Fruit fly (Drosophila melanogaster) whole organism, pupa: Measurements from ENCODE around the gene Rh7.
A peak's percentile ranks its signal among the peaks of the same experiment; 100 is the strongest.

ENCODE experiments used
- CG10348 ChIP-seq: fragments of 200-800 bp; sonication (Bioruptor generic); IDR thresholded peaks from 2 replicates; pipeline ENCODE4 v1.3.6; 2022; ENCODE audit warnings: missing biosample characterization, missing genetic modification characterization
- CG12605 ChIP-seq: fragments of 200-800 bp; sonication (Bioruptor generic); IDR thresholded peaks from 2 replicates; pipeline ENCODE4 v1.3.6; 2022; ENCODE audit warnings: missing biosample characterization, missing genetic modification characterization
- CG13204 ChIP-seq: fragments of 200-800 bp; sonication (Bioruptor generic); optimal IDR thresholded peaks from 2 replicates; lab custom pipeline; 2018; ENCODE audit warnings: missing biosample characterization, mild to moderate bottlenecking, missing genetic modification characterization, moderate library complexity
- CG14655 ChIP-seq: fragments of 200-800 bp; sonication (Bioruptor generic); optimal IDR thresholded peaks from 3 replicates; lab custom pipeline; 2017; ENCODE audit warnings: mild to moderate bottlenecking, missing biosample characterization, missing genetic modification reagents, missing genetic modification characterization
- CG15710 ChIP-seq: fragments of 200-800 bp; sonication (Bioruptor generic); optimal IDR thresholded peaks from 2 replicates; lab custom pipeline; 2018; ENCODE audit warnings: missing biosample characterization, mild to moderate bottlenecking, missing genetic modification characterization, moderate library complexity
- CG17806 ChIP-seq: fragments of 200-800 bp; sonication (Bioruptor generic); optimal IDR thresholded peaks from 2 replicates; lab custom pipeline; 2018; ENCODE audit warnings: missing biosample characterization, mild to moderate bottlenecking, missing genetic modification characterization, moderate library complexity
- CG32121 ChIP-seq: fragments of 200-800 bp; sonication (Bioruptor generic); IDR thresholded peaks from 2 replicates; pipeline ENCODE4 v1.3.6; 2022; ENCODE audit warnings: missing biosample characterization, missing genetic modification characterization
- CG34367 ChIP-seq: fragments of 200-800 bp; sonication (Bioruptor generic); optimal IDR thresholded peaks from 2 replicates; lab custom pipeline; 2018; ENCODE audit warnings: missing biosample characterization, mild to moderate bottlenecking, missing genetic modification characterization
- CG4496 ChIP-seq: fragments of 200-800 bp; sonication (Bioruptor generic); IDR thresholded peaks from 3 replicates; pipeline ENCODE4 v1.3.6; 2022; ENCODE audit warnings: missing biosample characterization, missing genetic modification characterization
- CG8159 ChIP-seq: fragments of 200-800 bp; sonication (Bioruptor generic); optimal IDR thresholded peaks from 3 replicates; lab custom pipeline; 2018; ENCODE audit warnings: missing biosample characterization, mild to moderate bottlenecking, missing genetic modification characterization, moderate library complexity
- CG8301 ChIP-seq: fragments of 200-800 bp; sonication (Bioruptor generic); optimal IDR thresholded peaks from 2 replicates; lab custom pipeline; 2018; ENCODE audit warnings: missing biosample characterization, mild to moderate bottlenecking, missing genetic modification characterization
- CG9948 ChIP-seq: fragments of 200-800 bp; sonication (Bioruptor generic); optimal IDR thresholded peaks from 2 replicates; lab custom pipeline; 2018; ENCODE audit warnings: missing biosample characterization, mild to moderate bottlenecking, missing genetic modification characterization, moderate library complexity
- D1 ChIP-seq: fragments of 200-800 bp; sonication (Bioruptor generic); optimal IDR thresholded peaks from 2 replicates; lab custom pipeline; 2018; ENCODE audit warnings: missing biosample characterization, mild to moderate bottlenecking, missing genetic modification characterization, moderate library complexity
- EcR ChIP-seq: fragments of 200-800 bp; sonication (Bioruptor generic); optimal IDR thresholded peaks from 3 replicates; lab custom pipeline; 2019; ENCODE audit warnings: missing biosample characterization, missing genetic modification characterization, mild to moderate bottlenecking, moderate library complexity, missing genetic modification reagents
- Ets98B ChIP-seq: fragments of 200-800 bp; sonication (Bioruptor generic); IDR thresholded peaks from 2 replicates; pipeline ENCODE4 v1.3.6; 2022; ENCODE audit warnings: missing biosample characterization, missing genetic modification characterization
- Pif1A ChIP-seq: fragments of 200-800 bp; sonication (Bioruptor generic); optimal IDR thresholded peaks from 3 replicates; lab custom pipeline; 2016; ENCODE audit warnings: missing biosample characterization, missing genetic modification characterization
- Pif1B ChIP-seq: fragments of 200-800 bp; sonication (Bioruptor generic); optimal IDR thresholded peaks from 3 replicates; lab custom pipeline; 2016; ENCODE audit warnings: missing biosample characterization, missing genetic modification characterization
- Snoo ChIP-seq: fragments of 200-800 bp; sonication (Bioruptor generic); optimal IDR thresholded peaks from 3 replicates; lab custom pipeline; 2017; ENCODE audit warnings: missing biosample characterization, mild to moderate bottlenecking, missing genetic modification characterization, inconsistent platforms
- fd96Ca ChIP-seq: fragments of 200-800 bp; sonication (Bioruptor generic); IDR thresholded peaks from 3 replicates; pipeline ENCODE4 v1.3.6; 2022; ENCODE audit warnings: missing biosample characterization, missing genetic modification characterization
- gl ChIP-seq: fragments of 200-800 bp; sonication (Bioruptor generic); optimal IDR thresholded peaks from 2 replicates; lab custom pipeline; 2018; ENCODE audit warnings: missing biosample characterization, mild to moderate bottlenecking, missing genetic modification characterization
- rn ChIP-seq: fragments of 200-800 bp; sonication (Bioruptor generic); IDR thresholded peaks from 2 replicates; pipeline ENCODE4 v1.3.6; 2022; ENCODE audit warnings: missing biosample characterization, missing genetic modification characterization

Rh7 gene

DNA sequence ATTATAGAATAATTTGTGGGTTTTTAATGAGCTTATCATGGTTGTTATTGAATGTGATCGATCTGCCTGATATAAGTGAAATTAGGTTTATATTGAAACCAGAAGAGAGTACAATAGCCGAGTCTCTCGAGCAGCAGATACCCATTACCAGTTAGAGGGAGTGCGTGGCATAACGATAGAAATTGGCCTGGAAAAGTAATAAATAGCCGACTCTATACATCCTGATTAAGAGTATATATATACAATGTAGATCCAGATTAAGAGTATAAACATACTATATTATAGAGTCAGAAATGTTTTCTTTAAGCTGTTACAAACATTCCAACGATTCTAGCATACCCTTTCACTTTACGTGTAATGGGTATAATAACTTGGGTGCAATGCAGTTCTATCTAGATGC is 8.7 kb upstream of the Rh7 start:
- TF ChIP-seq CG9948 (tag; lab: Kevin White, UChicago): no peak
- TF ChIP-seq gl (tag; lab: Kevin White, UChicago): no peak
- no peak for TF ChIP-seq D1
- no peak for TF ChIP-seq CG17806 (tag; lab: Kevin White, UChicago)
- TF ChIP-seq CG10348 (GFP tag; lab: Robert Waterston, UW): no peak
- TF ChIP-seq Pif1A: no peak
- no peak for TF ChIP-seq CG12605 (GFP tag; lab: Robert Waterston, UW)
- TF ChIP-seq CG13204 (GFP tag; lab: Kevin White, UChicago): no peak
- TF ChIP-seq CG8301 (tag; lab: Kevin White, UChicago): no peak
- no peak for TF ChIP-seq rn (GFP tag; lab: Robert Waterston, UW)
- no peak for TF ChIP-seq CG32121
- no peak for TF ChIP-seq Snoo
- no peak for TF ChIP-seq CG15710 (tag; lab: Kevin White, UChicago)
- no peak for TF ChIP-seq CG34367
- TF ChIP-seq CG8159: no peak
- no peak for TF ChIP-seq EcR (GFP tag; lab: Kevin White, UChicago)
- TF ChIP-seq CG4496 (GFP tag; lab: Robert Waterston, UW): no peak

DNA sequence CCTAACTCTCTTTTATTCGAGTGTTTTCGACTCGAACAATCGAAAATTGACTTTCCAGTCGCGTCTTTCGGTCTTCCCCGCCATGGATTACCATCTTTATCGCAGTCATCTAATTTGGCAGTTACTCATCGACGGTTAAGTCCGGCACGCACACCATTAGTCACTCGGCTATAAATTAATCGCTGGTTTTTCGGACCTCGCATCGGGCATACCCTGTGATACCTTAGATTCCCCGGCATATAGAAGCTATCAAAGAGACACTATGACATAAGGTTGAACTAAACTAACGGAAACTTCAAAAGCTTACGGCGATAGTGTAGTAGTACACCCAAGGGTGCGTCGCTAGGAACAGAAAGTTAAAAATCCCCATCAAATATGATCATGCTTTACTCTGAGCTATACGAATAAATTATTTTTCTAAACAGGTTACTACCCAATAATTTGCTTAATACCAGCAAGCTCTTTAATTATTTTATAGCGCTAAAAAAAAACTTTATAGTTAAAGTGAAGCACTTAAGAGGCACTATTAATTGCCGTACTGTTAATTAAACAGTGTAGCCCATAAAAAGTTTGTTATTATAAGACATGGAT is 3.7 kb upstream of the Rh7 start:
- TF ChIP-seq CG14655 (GFP tag; lab: Kevin White, UChicago) (no peak), rn (GFP tag; lab: Robert Waterston, UW) (no peak), fd96Ca (GFP tag; lab: Robert Waterston, UW) (no peak), CG9948 (tag; lab: Kevin White, UChicago) (no peak), gl (tag; lab: Kevin White, UChicago) (no peak), CG17806 (tag; lab: Kevin White, UChicago) (no peak), CG13204 (GFP tag; lab: Kevin White, UChicago) (no peak), CG15710 (tag; lab: Kevin White, UChicago) (no peak), CG10348 (GFP tag; lab: Robert Waterston, UW) (no peak), CG4496 (GFP tag; lab: Robert Waterston, UW) (no peak), CG34367 (no peak), Pif1B (GFP tag; lab: Kevin White, UChicago) (no peak), CG32121 (no peak), Ets98B (GFP tag; lab: Robert Waterston, UW) (no peak), Pif1A (no peak), Snoo (no peak), CG8159 (no peak), CG8301 (tag; lab: Kevin White, UChicago) (no peak), D1 (no peak)

DNA sequence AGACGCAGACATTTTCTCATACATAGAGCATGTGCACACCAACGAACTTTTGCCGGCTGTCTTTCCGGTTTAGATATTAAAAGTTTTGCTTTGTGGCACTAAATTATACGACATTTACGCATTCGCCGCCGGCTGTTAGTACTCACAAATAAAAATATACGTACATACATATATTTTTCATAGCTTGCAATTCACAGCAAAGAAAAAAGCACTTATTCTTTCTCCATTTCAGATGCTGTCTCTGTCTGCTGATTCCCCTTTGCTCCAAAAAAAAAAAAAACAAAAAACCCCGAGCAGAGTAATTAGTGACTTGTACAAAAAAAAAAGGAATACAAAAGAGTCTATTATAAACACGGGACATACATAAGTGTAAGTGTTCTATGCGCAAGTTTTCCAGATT is 2.0 kb upstream of the Rh7 start, which contains the start of gene CAH2:
Gene CAH2 (plus strand): TSS at position 301 of the 400 bp plus-strand sequence.
- no peak for TF ChIP-seq D1

DNA sequence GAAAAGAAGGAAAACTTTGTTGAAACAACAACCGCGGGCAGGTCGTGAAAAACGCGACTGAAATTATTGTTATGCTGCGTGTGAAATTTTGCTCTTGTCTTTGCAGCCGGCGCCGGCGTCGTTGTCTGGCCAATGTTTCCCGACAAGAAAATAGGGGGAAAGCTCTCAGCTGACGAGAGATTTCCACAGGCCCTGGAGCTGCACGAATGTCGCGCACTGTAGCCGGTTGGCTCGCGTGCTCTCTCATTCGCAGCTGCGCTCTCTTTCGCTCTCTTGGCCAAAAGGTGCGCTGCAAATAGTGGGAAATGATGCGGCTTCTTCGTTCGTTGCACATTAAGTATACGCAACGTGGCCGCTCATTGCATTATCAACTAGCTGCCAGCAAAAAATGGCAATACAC is 11.6 kb downstream of the Rh7 start, which contains the start of gene CG9760:
Gene CG9760 (minus strand): TSS at position 43 of the 400 bp plus-strand sequence.
- TF ChIP-seq D1: no peak
- TF ChIP-seq CG15710 (tag; lab: Kevin White, UChicago): no peak
- TF ChIP-seq CG9948 (tag; lab: Kevin White, UChicago): no peak
- TF ChIP-seq EcR (GFP tag; lab: Kevin White, UChicago): no peak
- TF ChIP-seq rn (GFP tag; lab: Robert Waterston, UW): no peak
- peak; percentile 80; the same call in 2 of the 3 replicates for TF ChIP-seq CG4496 (GFP tag; lab: Robert Waterston, UW)
- TF ChIP-seq fd96Ca (GFP tag; lab: Robert Waterston, UW): peak; percentile 65; the same call in 2 of the 3 replicates
- no peak for TF ChIP-seq gl (tag; lab: Kevin White, UChicago)
- peak; percentile 62; the same call in 1 of the 2 replicates for TF ChIP-seq CG32121
- TF ChIP-seq CG12605 (GFP tag; lab: Robert Waterston, UW): no peak
- TF ChIP-seq CG10348 (GFP tag; lab: Robert Waterston, UW): no peak
- TF ChIP-seq Pif1A: no peak
- no peak; the same call in 1 of the 2 replicates for TF ChIP-seq Ets98B (GFP tag; lab: Robert Waterston, UW)
- TF ChIP-seq CG8159: no peak

DNA sequence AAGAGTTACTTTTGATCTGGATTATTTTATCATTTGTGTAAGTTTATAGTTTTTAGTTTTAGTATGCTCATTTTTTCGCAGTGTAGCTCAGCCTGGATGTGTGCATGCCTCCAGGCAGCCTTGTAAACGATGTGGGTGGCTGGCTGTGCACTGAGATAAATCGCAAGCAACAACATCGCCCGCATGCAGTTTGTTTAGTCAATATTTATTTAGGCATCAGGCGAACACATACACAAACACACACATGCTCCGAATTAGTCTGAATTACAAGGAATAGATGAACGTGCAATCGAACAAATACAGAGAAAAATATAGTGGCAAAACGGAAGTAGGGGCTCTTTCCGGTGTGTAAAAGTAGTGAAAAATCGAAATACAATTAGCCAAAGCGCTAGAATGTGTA is 12.2 kb downstream of the Rh7 start:
- TF ChIP-seq CG4496 (GFP tag; lab: Robert Waterston, UW) (peak; percentile 52; the same call in 2 of the 3 replicates), Ets98B (GFP tag; lab: Robert Waterston, UW) (0 out of 2 replicates have a peak, but pooled peaks have one; percentile 14), Snoo (no peak)
- TF ChIP-seq, all 21 proteins: peak for 2

DNA sequence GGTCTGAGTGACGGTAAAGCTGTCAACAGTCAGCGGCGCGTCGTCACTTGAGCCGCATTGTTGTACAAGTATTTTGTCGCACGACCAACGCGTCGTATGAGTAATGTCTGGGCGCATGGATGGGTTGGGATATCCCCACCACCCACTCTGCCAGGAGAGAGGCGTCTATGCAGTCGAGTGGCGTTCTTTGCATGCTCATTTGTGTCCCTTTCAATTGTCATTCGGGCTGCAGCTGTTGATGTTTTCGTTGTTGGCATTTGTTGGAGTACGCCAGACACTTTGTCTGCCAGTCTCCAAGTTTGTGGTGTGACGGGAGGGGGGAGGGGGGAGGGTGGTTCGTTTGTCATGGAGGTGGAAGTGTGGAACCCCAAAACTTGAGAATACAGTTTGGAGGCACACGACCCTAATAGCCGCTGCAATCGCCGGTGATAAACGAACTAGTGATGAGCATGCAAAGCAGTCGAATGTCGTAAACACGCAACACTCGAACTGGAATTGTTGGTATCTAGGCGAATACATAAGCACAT is 13.1 kb downstream of the Rh7 start:
- TF ChIP-seq CG13204 (GFP tag; lab: Kevin White, UChicago): no peak
- no peak for TF ChIP-seq CG17806 (tag; lab: Kevin White, UChicago)
- TF ChIP-seq rn (GFP tag; lab: Robert Waterston, UW): no peak
- no peak for TF ChIP-seq Pif1A
- no peak for TF ChIP-seq D1
- TF ChIP-seq fd96Ca (GFP tag; lab: Robert Waterston, UW): no peak
- TF ChIP-seq CG32121: no peak
- TF ChIP-seq CG15710 (tag; lab: Kevin White, UChicago): no peak
